Fruit fly (Drosophila melanogaster) whole organism, adult: ENCODE results near the gene Vha13.

Experiments used
- CG11617 ChIP-seq: fragments of 200-800 bp; sonication (Bioruptor generic); optimal IDR thresholded peaks from 2 replicates; lab custom pipeline; 2017; ENCODE audit warnings: mild to moderate bottlenecking, missing biosample characterization, missing genetic modification reagents, missing genetic modification characterization
- CG12768 ChIP-seq: fragments of 200-800 bp; sonication (Bioruptor generic); optimal IDR thresholded peaks from 2 replicates; lab custom pipeline; 2017; ENCODE audit warnings: missing biosample characterization, missing genetic modification characterization, mild to moderate bottlenecking, moderate library complexity, missing genetic modification reagents
- CG14711 ChIP-seq: fragments of 200-800 bp; sonication (Bioruptor generic); optimal IDR thresholded peaks from 2 replicates; lab custom pipeline; 2018; ENCODE audit warnings: missing biosample characterization, mild to moderate bottlenecking, missing genetic modification characterization, moderate library complexity
- CG5204 ChIP-seq: fragments of 200-800 bp; sonication (Bioruptor generic); optimal IDR thresholded peaks from 2 replicates; lab custom pipeline; 2016; ENCODE audit warnings: missing biosample characterization, missing genetic modification characterization
- CG7045 ChIP-seq: fragments of 200-800 bp; sonication (Bioruptor generic); optimal IDR thresholded peaks from 2 replicates; lab custom pipeline; 2017; ENCODE audit warnings: missing biosample characterization, mild to moderate bottlenecking, missing genetic modification characterization
- Crg-1 ChIP-seq: fragments of 200-800 bp; sonication (Bioruptor generic); optimal IDR thresholded peaks from 2 replicates; lab custom pipeline; 2016; ENCODE audit warnings: missing biosample characterization, missing genetic modification characterization
- cic ChIP-seq: fragments of 200-800 bp; sonication (Bioruptor generic); optimal IDR thresholded peaks from 2 replicates; lab custom pipeline; 2017; ENCODE audit warnings: missing biosample characterization, mild to moderate bottlenecking, missing genetic modification characterization, moderate library complexity
- ovo ChIP-seq: fragments of 200-800 bp; sonication (Bioruptor generic); optimal IDR thresholded peaks from 2 replicates; lab custom pipeline; 2016; ENCODE audit warnings: missing biosample characterization, missing genetic modification characterization
- toe ChIP-seq: fragments of 200-800 bp; sonication (Bioruptor generic); optimal IDR thresholded peaks from 2 replicates; lab custom pipeline; 2016; ENCODE audit warnings: missing biosample characterization, missing genetic modification characterization

DNA sequence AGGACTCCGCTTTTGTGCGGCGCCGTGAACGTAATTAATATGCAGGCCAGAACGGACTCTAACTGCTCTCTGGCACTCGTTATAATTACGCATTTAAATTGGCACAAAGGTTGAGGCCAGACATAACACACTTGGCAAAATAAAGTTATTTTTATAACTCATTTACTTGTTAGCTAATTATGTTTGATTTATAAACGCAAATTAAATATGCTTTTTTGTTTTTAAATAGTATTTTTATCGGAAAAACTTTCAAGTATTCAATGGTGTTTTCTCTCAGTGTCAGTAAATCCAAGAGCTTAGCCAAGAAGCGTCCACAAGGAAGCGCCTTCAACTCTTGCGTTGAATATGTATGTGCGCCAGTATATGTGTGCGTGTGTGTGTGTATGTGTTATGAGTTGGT, 28.7 kb upstream of the Vha13 start:
- TF ChIP-seq CG7045 (GFP tag; lab: Kevin White, UChicago) (no peak), CG14711 (tag; lab: Kevin White, UChicago) (no peak), CG11617 (GFP tag; lab: Kevin White, UChicago) (no peak), CG5204 (GFP tag; lab: Kevin White, UChicago) (no peak), CG12768 (GFP tag; lab: Kevin White, UChicago) (no peak), Crg-1 (GFP tag; lab: Kevin White, UChicago) (no peak), cic (GFP tag; lab: Kevin White, UChicago) (no peak), ovo (GFP tag; lab: Kevin White, UChicago) (no peak), toe (no peak)
